Worm (Caenorhabditis elegans) whole organism, late embryonic: Measurements from ENCODE around the gene str-77.

ENCODE experiments used
- K02D7.2 ChIP-seq: sonication (generic microtip); optimal IDR thresholded peaks from 2 replicates; lab custom pipeline; 2017; ENCODE audit warnings: mild to moderate bottlenecking, missing genetic modification characterization, missing compliant biosample characterization
- ama-1 ChIP-seq: fragments of 150-350 bp; optimal IDR thresholded peaks from 2 replicates; lab custom pipeline; 2014
- ceh-19 ChIP-seq: fragments of 200-800 bp; sonication (Bioruptor generic); optimal IDR thresholded peaks from 2 replicates; lab custom pipeline; 2018; ENCODE audit warnings: mild to moderate bottlenecking, missing genetic modification characterization, missing compliant biosample characterization
- lim-6 ChIP-seq: sonication (generic microtip); optimal IDR thresholded peaks from 2 replicates; lab custom pipeline; 2016; ENCODE audit warnings: missing genetic modification characterization, missing compliant biosample characterization
- npax-4 ChIP-seq: sonication (generic microtip); optimal IDR thresholded peaks from 2 replicates; lab custom pipeline; 2016; ENCODE audit warnings: missing genetic modification characterization, missing compliant biosample characterization
- pqm-1 ChIP-seq: sonication (generic microtip); optimal IDR thresholded peaks from 2 replicates; lab custom pipeline; 2016; ENCODE audit warnings: missing genetic modification characterization, missing compliant biosample characterization
- ref-2 ChIP-seq: sonication (generic microtip); optimal IDR thresholded peaks from 2 replicates; lab custom pipeline; 2016; ENCODE audit warnings: missing genetic modification characterization, missing compliant biosample characterization
- rnt-1 ChIP-seq: sonication (generic microtip); optimal IDR thresholded peaks from 2 replicates; lab custom pipeline; 2016; ENCODE audit warnings: missing genetic modification characterization, missing compliant biosample characterization
- unc-55 ChIP-seq: sonication (generic microtip); optimal IDR thresholded peaks from 2 replicates; lab custom pipeline; 2017; ENCODE audit warnings: missing biosample characterization, missing genetic modification reagents, missing genetic modification characterization

DNA sequence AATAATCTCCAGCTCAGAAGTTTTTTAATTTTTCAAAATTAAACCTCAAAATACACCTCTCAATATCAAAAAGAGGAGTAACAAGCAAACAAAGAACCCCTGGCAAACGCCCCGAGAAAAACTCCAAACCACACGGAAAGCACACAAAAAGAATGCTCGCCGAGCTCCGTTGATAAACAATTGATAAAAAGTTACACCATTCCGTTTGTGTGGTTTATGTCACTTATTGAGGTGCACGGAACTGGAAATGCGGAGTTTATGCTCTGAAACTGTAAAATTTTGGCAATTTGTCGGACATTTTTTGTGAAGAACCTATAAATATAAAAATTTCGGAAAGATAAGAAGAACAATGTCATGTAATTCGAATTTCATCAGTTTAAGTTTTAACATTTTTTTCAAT, 33.6 kb downstream of the str-77 start:
- TF ChIP-seq K02D7.2 (tag; lab: Kevin White, UChicago): no peak
- TF ChIP-seq lim-6 (tag; lab: Kevin White, UChicago): no peak
- TF ChIP-seq npax-4 (tag; lab: Kevin White, UChicago): no peak
- TF ChIP-seq rnt-1 (tag; lab: Kevin White, UChicago): no peak
- no peak for TF ChIP-seq ref-2 (tag; lab: Kevin White, UChicago)
- TF ChIP-seq pqm-1 (tag; lab: Kevin White, UChicago): no peak
- TF ChIP-seq ceh-19: no peak
- TF ChIP-seq unc-55 (GFP tag; lab: Kevin White, UChicago): no peak
- TF ChIP-seq ama-1: no peak
